Worm (Caenorhabditis elegans) whole organism, mixed stage, embryonic: ENCODE measurements around the gene clec-67.
"Not testable (repeated sequence)": the region's sequence is repeated elsewhere in the genome, so short reads cannot be mapped to it uniquely, and the experiment has no call there.

Experiments
- M03D4.4 ChIP-seq: sonication (generic microtip); optimal IDR thresholded peaks from 2 replicates; lab custom pipeline; 2017; ENCODE audit warnings: mild to moderate bottlenecking, missing genetic modification characterization, missing compliant biosample characterization
- bed-3 ChIP-seq: fragments of 200-800 bp; sonication (Bioruptor generic); optimal IDR thresholded peaks from 3 replicates; lab custom pipeline; 2018; ENCODE audit warnings: mild to moderate bottlenecking, missing genetic modification characterization, moderate library complexity, missing compliant biosample characterization
- blmp-1 ChIP-seq: fragments of 150-350 bp; optimal IDR thresholded peaks from 2 replicates; lab custom pipeline; 2014; ENCODE audit warnings: missing biosample characterization, missing genetic modification characterization
- ceh-39 ChIP-seq: fragments of 150-350 bp; optimal IDR thresholded peaks from 2 replicates; lab custom pipeline; 2014; ENCODE audit warnings: missing biosample characterization, missing genetic modification characterization
- ceh-43 ChIP-seq: fragments of 200-800 bp; sonication (Bioruptor generic); optimal IDR thresholded peaks from 2 replicates; lab custom pipeline; 2018; ENCODE audit warnings: mild to moderate bottlenecking, missing genetic modification characterization, moderate library complexity, missing compliant biosample characterization
- ceh-83 ChIP-seq: fragments of 200-800 bp; sonication (Bioruptor generic); optimal IDR thresholded peaks from 2 replicates; lab custom pipeline; 2018; ENCODE audit warnings: mild to moderate bottlenecking, missing genetic modification characterization, missing compliant biosample characterization
- ces-1 ChIP-seq: fragments of 150-350 bp; optimal IDR thresholded peaks from 2 replicates; lab custom pipeline; 2014; ENCODE audit warnings: missing biosample characterization, missing genetic modification reagents, missing genetic modification characterization
- cnd-1 ChIP-seq: fragments of 200-800 bp; sonication (Bioruptor generic); optimal IDR thresholded peaks from 2 replicates; lab custom pipeline; 2018; ENCODE audit warnings: mild to moderate bottlenecking, missing genetic modification characterization, missing compliant biosample characterization
- drap-1 ChIP-seq: fragments of 200-800 bp; sonication (Bioruptor generic); optimal IDR thresholded peaks from 3 replicates; lab custom pipeline; 2018; ENCODE audit warnings: mild to moderate bottlenecking, missing genetic modification characterization, missing compliant biosample characterization
- elt-1 ChIP-seq: sonication (generic microtip); optimal IDR thresholded peaks from 2 replicates; lab custom pipeline; 2017; ENCODE audit warnings: missing genetic modification characterization, mild to moderate bottlenecking, missing compliant biosample characterization, antibody characterized with exemption, moderate library complexity, borderline replicate concordance; ENCODE audit not compliant: insufficient read depth
- elt-3 ChIP-seq: fragments of 150-350 bp; optimal IDR thresholded peaks from 2 replicates; lab custom pipeline; 2014; ENCODE audit warnings: missing biosample characterization, missing genetic modification characterization
- flh-1 ChIP-seq: fragments of 200-800 bp; sonication (Bioruptor generic); optimal IDR thresholded peaks from 2 replicates; lab custom pipeline; 2018; ENCODE audit warnings: mild to moderate bottlenecking, missing genetic modification characterization, moderate library complexity, missing compliant biosample characterization
- ham-2 ChIP-seq: fragments of 200-800 bp; sonication (Bioruptor generic); optimal IDR thresholded peaks from 2 replicates; lab custom pipeline; 2018; ENCODE audit warnings: mild to moderate bottlenecking, missing genetic modification characterization, missing compliant biosample characterization
- hlh-1 ChIP-seq: fragments of 150-350 bp; optimal IDR thresholded peaks from 2 replicates; lab custom pipeline; 2014; ENCODE audit warnings: missing biosample characterization, missing genetic modification reagents, missing genetic modification characterization
- lin-13 ChIP-seq: fragments of 150-350 bp; optimal IDR thresholded peaks from 2 replicates; lab custom pipeline; 2014; ENCODE audit warnings: missing biosample characterization, missing genetic modification characterization
- lin-32 ChIP-seq: fragments of 200-800 bp; sonication (Bioruptor generic); optimal IDR thresholded peaks from 2 replicates; lab custom pipeline; 2018; ENCODE audit warnings: mild to moderate bottlenecking, missing genetic modification characterization, missing compliant biosample characterization
- lsy-2 ChIP-seq: fragments of 150-350 bp; optimal IDR thresholded peaks from 2 replicates; lab custom pipeline; 2014; ENCODE audit warnings: missing biosample characterization, missing genetic modification characterization
- mab-5 ChIP-seq: fragments of 150-350 bp; optimal IDR thresholded peaks from 2 replicates; lab custom pipeline; 2014; ENCODE audit warnings: missing biosample characterization, missing genetic modification characterization
- nhr-12 ChIP-seq: fragments of 150-350 bp; optimal IDR thresholded peaks from 2 replicates; lab custom pipeline; 2014; ENCODE audit warnings: missing biosample characterization, missing genetic modification characterization
- nhr-2 ChIP-seq: fragments of 150-350 bp; optimal IDR thresholded peaks from 2 replicates; lab custom pipeline; 2014; ENCODE audit warnings: missing biosample characterization, missing genetic modification characterization
- nhr-237 ChIP-seq: fragments of 150-350 bp; optimal IDR thresholded peaks from 2 replicates; lab custom pipeline; 2014; ENCODE audit warnings: missing biosample characterization, missing genetic modification characterization
- nhr-28 ChIP-seq: fragments of 150-350 bp; optimal IDR thresholded peaks from 2 replicates; lab custom pipeline; 2014; ENCODE audit warnings: missing biosample characterization, missing genetic modification characterization
- sem-2 ChIP-seq: fragments of 200-800 bp; sonication (Bioruptor generic); optimal IDR thresholded peaks from 2 replicates; lab custom pipeline; 2018; ENCODE audit warnings: mild to moderate bottlenecking, missing genetic modification characterization, missing compliant biosample characterization
- snpc-4 ChIP-seq: fragments of 150-350 bp; optimal IDR thresholded peaks from 2 replicates; lab custom pipeline; 2014; ENCODE audit warnings: missing biosample characterization, missing genetic modification characterization
- sptf-1 ChIP-seq: sonication (generic microtip); optimal IDR thresholded peaks from 2 replicates; lab custom pipeline; 2017; ENCODE audit warnings: mild to moderate bottlenecking, missing genetic modification characterization, moderate library complexity, missing compliant biosample characterization
- tbx-8 ChIP-seq: fragments of 200-800 bp; sonication (Bioruptor generic); optimal IDR thresholded peaks from 2 replicates; lab custom pipeline; 2018; ENCODE audit warnings: mild to moderate bottlenecking, missing genetic modification characterization, moderate library complexity, missing compliant biosample characterization
- unc-120 ChIP-seq: sonication (generic microtip); optimal IDR thresholded peaks from 2 replicates; lab custom pipeline; 2017; ENCODE audit warnings: missing genetic modification characterization, missing compliant biosample characterization; ENCODE audit not compliant: poor library complexity, severe bottlenecking
- unc-39 ChIP-seq: fragments of 150-350 bp; optimal IDR thresholded peaks from 2 replicates; lab custom pipeline; 2014; ENCODE audit warnings: missing biosample characterization, missing genetic modification characterization
- zip-8 ChIP-seq: fragments of 150-350 bp; optimal IDR thresholded peaks from 2 replicates; lab custom pipeline; 2014; ENCODE audit warnings: missing biosample characterization, missing genetic modification characterization
- ztf-11 ChIP-seq: fragments of 150-350 bp; optimal IDR thresholded peaks from 2 replicates; lab custom pipeline; 2014; ENCODE audit warnings: missing biosample characterization, missing genetic modification characterization

clec-67 gene

DNA sequence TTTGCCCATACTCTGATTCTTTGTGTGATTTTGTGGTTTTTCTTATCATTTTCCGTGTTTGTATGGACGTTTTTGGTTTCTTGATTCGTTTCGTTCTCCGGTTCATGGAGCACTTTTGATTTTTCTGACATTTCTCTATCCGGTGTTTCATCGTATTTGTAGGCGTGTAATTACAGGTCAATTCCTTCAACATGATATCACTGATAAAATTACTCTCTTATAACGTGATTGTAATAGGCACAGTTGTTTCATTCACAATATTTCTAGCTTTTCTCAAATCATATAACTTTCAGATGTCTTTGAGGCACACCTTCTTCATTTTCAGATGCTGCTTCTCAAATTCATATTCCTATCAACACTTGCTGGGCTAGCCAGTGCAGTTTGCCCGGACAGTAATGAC is 10.4 kb downstream of the clec-67 start, which contains the start of gene clec-70:
clec-70 (plus strand) TSS at position 301 of the 400 bp plus-strand sequence.
- TF ChIP-seq ztf-11, lin-13, ceh-39 (tag; lab: Kevin White, UChicago): not testable (repeated sequence)

DNA sequence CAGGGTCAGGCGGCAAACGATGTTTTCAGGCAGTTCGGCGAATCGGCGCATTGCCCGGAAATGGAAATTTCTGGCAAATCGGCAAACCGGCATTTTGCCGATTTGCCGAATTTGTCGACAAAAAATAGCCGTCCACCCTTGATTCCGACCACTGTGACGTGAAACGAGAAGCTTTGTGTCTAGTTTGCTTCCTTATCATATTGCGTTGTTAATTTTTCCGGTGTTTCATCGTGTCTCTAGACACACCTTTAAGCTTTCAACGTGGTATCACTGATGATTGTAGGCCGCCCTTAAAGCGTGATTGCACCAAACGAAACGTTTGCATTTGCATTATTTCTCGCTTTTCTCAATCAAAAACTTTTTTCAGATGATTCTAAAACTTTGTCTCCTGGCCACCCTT is 15.1 kb downstream of the clec-67 start, which contains the start of gene clec-71:
clec-71 (plus strand) TSS at position 362 of the 400 bp plus-strand sequence.
- TF ChIP-seq elt-1 (tag; lab: Kevin White, UChicago) (no peak), unc-39 (no peak), zip-8 (tag; lab: Kevin White, UChicago) (no peak), flh-1 (no peak), lin-13 (tag; lab: Kevin White, UChicago) (no peak), nhr-12 (tag; lab: Kevin White, UChicago) (no peak), ceh-43 (GFP tag; lab: Kevin White, UChicago) (no peak), sem-2 (GFP tag; lab: Kevin White, UChicago) (no peak), bed-3 (no peak), ceh-39 (tag; lab: Kevin White, UChicago) (no peak), cnd-1 (no peak), unc-120 (tag; lab: Kevin White, UChicago) (no peak), hlh-1 (no peak)

DNA sequence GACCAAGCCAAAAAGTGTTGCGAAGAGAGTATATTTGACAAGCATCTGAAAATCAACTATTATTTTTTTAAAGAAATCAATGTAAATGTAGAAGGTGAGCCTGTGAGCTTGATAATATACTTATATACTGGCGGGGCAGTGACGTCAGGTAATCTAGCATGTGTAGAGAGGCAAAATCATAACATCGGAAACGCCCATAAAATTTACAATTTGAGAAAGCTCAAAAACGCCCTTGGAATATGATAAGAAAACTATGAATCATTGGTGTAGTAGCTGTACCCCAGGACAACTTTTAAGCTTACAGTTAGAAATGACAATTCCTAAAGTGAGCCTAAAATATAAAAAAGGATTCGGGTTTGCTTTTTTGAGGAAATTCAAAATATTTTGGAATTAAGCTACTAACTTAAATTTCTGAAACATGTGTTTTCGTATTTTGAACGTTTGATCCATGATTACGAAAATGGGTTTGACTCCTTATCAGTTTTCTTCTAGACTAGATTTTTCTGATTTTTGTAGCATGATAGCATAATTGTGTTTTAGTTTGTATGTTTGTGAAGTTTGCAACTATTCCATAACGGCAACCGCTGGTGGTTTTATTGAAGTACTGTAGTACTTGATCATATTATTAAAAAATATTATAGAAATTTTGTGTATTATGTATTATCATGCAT is 19.8 kb downstream of the clec-67 start, which contains the start of gene clec-174:
clec-174 (minus strand) TSS at position 51 of the 671 bp plus-strand sequence.
- no peak for TF ChIP-seq elt-3 (tag; lab: Kevin White, UChicago)
- no peak for TF ChIP-seq lsy-2 (tag; lab: Kevin White, UChicago)
- TF ChIP-seq ceh-39 (tag; lab: Kevin White, UChicago), result no peak
- TF ChIP-seq tbx-8 (GFP tag; lab: Kevin White, UChicago), result no peak
- TF ChIP-seq nhr-28, result no peak
- no peak for TF ChIP-seq M03D4.4 (tag; lab: Kevin White, UChicago)
- no peak for TF ChIP-seq lin-13 (tag; lab: Kevin White, UChicago)
- no peak for TF ChIP-seq hlh-1
- no peak for TF ChIP-seq zip-8 (tag; lab: Kevin White, UChicago)
- TF ChIP-seq sptf-1 (tag; lab: Kevin White, UChicago), result no peak
- no peak for TF ChIP-seq drap-1 (GFP tag; lab: Kevin White, UChicago)
- TF ChIP-seq mab-5 (tag; lab: Kevin White, UChicago), result no peak

DNA sequence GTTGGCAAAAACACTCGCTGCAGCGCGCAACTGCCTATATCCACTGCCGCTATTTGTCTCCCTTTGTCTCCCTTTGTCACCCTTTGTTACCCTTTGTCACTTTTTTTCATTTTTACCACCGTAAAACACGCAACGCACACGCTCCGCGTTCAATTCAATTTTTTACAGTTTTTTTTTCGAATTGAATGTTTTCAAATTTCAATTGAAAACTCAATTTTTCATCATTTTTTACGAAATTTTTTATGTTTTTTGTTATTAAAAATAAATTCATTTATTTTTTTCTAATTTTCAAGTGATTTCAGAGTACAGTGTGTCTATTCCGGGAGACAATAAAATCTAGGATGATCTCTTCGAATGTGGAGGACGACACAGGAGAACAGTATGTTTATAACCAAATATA is 21.0 kb downstream of the clec-67 start, which contains the start of gene Y46C8AL.11:
Y46C8AL.11 (plus strand) TSS at position 301 of the 400 bp plus-strand sequence.
- TF ChIP-seq ceh-43 (GFP tag; lab: Kevin White, UChicago), result no peak

DNA sequence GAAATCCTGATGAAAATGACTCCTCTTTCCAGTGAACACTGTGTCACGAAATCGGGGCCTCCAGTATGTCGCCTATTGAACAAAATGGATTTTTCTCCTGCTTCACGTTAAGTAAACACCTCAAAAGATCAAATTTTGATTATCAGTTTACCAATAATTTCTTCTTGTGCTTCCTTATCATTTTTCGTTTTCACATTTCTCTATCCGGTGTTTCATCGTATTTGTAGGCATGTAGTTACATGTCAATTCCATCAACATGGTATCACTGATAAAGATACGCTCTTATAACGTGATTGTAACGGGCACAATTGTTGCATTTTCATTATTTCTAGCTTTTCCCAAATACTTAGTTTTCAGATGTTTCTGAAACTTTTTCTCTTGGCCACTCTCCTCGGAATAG is 22.5 kb downstream of the clec-67 start, which contains the start of gene clec-72:
clec-72 (plus strand) TSS at position 358 of the 400 bp plus-strand sequence.
- TF ChIP-seq cnd-1 (no peak), nhr-12 (tag; lab: Kevin White, UChicago) (no peak), snpc-4 (tag; lab: Kevin White, UChicago) (no peak), blmp-1 (tag; lab: Kevin White, UChicago) (no peak), ceh-83 (no peak), ces-1 (GFP tag; lab: Kevin White, UChicago) (no peak), flh-1 (no peak), ham-2 (no peak), nhr-2 (tag; lab: Kevin White, UChicago) (no peak), nhr-237 (tag; lab: Kevin White, UChicago) (no peak), tbx-8 (GFP tag; lab: Kevin White, UChicago) (no peak), mab-5 (tag; lab: Kevin White, UChicago) (no peak), elt-3 (tag; lab: Kevin White, UChicago) (no peak), nhr-28 (no peak)

DNA sequence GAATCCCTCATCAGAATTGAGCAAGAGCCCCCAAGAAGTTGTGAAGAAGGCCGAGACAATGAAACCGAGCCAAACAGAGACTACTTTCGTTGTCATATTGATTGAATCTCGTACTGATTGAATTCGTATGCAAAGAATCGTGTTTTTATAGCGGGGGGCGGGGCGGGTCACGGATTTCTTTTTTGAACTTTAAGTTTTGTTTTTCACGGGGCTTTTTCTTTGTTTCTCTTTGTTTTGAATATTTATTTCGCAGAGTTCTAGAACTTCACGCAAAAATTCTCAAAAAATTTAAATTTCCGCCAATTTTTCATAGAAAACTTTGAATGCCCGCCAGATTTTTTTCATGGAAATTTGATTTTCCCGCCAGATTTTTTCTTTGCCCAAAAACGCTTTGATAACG is 34.1 kb downstream of the clec-67 start, which contains the start of gene clec-73:
clec-73 (minus strand) TSS at position 101 of the 400 bp plus-strand sequence.
- TF ChIP-seq unc-120 (tag; lab: Kevin White, UChicago) (no peak), unc-39 (no peak), lin-32 (GFP tag; lab: Kevin White, UChicago) (no peak), mab-5 (tag; lab: Kevin White, UChicago) (no peak), ceh-43 (GFP tag; lab: Kevin White, UChicago) (no peak), nhr-237 (tag; lab: Kevin White, UChicago) (no peak), drap-1 (GFP tag; lab: Kevin White, UChicago) (no peak), ztf-11 (tag; lab: Kevin White, UChicago) (no peak)
